Worm (Caenorhabditis elegans) whole organism, young adult: ENCODE data around the gene nceh-1.

Experiments
- F39B2.1 ChIP-seq: fragments of 200-800 bp; sonication (Bioruptor generic); IDR thresholded peaks from 2 replicates; pipeline ENCODE4 v1.3.6; 2022; ENCODE audit warnings: missing genetic modification reagents, missing genetic modification characterization, missing compliant biosample characterization
- K11D2.4 ChIP-seq: fragments of 200-800 bp; sonication (Bioruptor generic); IDR thresholded peaks from 2 replicates; pipeline ENCODE4 v1.3.6; 2022; ENCODE audit warnings: missing genetic modification reagents, missing genetic modification characterization, missing compliant biosample characterization
- atf-7 ChIP-seq: sonication (generic microtip); optimal IDR thresholded peaks from 2 replicates; lab custom pipeline; 2017; ENCODE audit warnings: mild to moderate bottlenecking, missing genetic modification characterization, missing compliant biosample characterization
- athp-1 ChIP-seq: sonication (generic microtip); optimal IDR thresholded peaks from 2 replicates; lab custom pipeline; 2017; ENCODE audit warnings: mild to moderate bottlenecking, missing genetic modification characterization, missing compliant biosample characterization
- attf-3 ChIP-seq: fragments of 200-800 bp; sonication (Bioruptor generic); conservative IDR thresholded peaks from 2 replicates; pipeline ENCODE4 v1.3.6; 2022; ENCODE audit warnings: missing genetic modification reagents, missing genetic modification characterization, missing compliant biosample characterization
- cebp-1 ChIP-seq, 2 experiments: fragments of 200-800 bp in 1 of 2; sonication (Bioruptor generic) in 1 of 2; sonication (generic microtip) in 1 of 2; IDR thresholded peaks in 1 of 2; optimal IDR thresholded peaks in 1 of 2; 2 replicates each; pipeline versions ENCODE4 v1.3.6 to Lab custom; 2017 to 2022; ENCODE audit warnings: missing compliant biosample characterization in 2 of 2, missing genetic modification characterization in 2 of 2, mild to moderate bottlenecking in 1 of 2, missing genetic modification reagents in 1 of 2, moderate library complexity in 1 of 2
- ceh-100 ChIP-seq: fragments of 200-800 bp; sonication (Bioruptor generic); IDR thresholded peaks from 2 replicates; pipeline ENCODE4 v1.3.6; 2022; ENCODE audit warnings: missing genetic modification reagents, missing genetic modification characterization, missing compliant biosample characterization
- ceh-91 ChIP-seq: fragments of 200-800 bp; sonication (Bioruptor generic); IDR thresholded peaks from 2 replicates; pipeline ENCODE4 v1.3.6; 2022; ENCODE audit warnings: missing genetic modification reagents, missing genetic modification characterization, missing compliant biosample characterization
- dox-1 ChIP-seq: fragments of 200-800 bp; sonication (Bioruptor generic); IDR thresholded peaks from 2 replicates; pipeline ENCODE4 v1.3.6; 2022; ENCODE audit warnings: missing genetic modification reagents, missing genetic modification characterization, missing compliant biosample characterization
- gei-17 ChIP-seq: fragments of 200-800 bp; sonication (Bioruptor generic); optimal IDR thresholded peaks from 2 replicates; lab custom pipeline; 2018; ENCODE audit warnings: mild to moderate bottlenecking, missing genetic modification characterization, missing compliant biosample characterization
- hmg-1.2 ChIP-seq: fragments of 200-800 bp; sonication (Bioruptor generic); IDR thresholded peaks from 2 replicates; pipeline ENCODE4 v1.3.6; 2022; ENCODE audit warnings: missing genetic modification reagents, missing genetic modification characterization, missing compliant biosample characterization
- lin-26 ChIP-seq: fragments of 200-800 bp; sonication (Bioruptor generic); IDR thresholded peaks from 2 replicates; pipeline ENCODE4 v1.3.6; 2022; ENCODE audit warnings: missing genetic modification reagents, missing genetic modification characterization, missing compliant biosample characterization
- lin-54 ChIP-seq: fragments of 200-800 bp; sonication (Bioruptor generic); optimal IDR thresholded peaks from 2 replicates; lab custom pipeline; 2018; ENCODE audit warnings: mild to moderate bottlenecking, missing genetic modification characterization, missing compliant biosample characterization
- mcd-1 ChIP-seq: fragments of 200-800 bp; sonication (Bioruptor generic); IDR thresholded peaks from 2 replicates; pipeline ENCODE4 v1.3.6; 2022; ENCODE audit warnings: missing genetic modification reagents, missing genetic modification characterization, missing compliant biosample characterization
- mel-28 ChIP-seq: sonication (generic microtip); optimal IDR thresholded peaks from 2 replicates; lab custom pipeline; 2016; ENCODE audit warnings: borderline replicate concordance, mild to moderate bottlenecking, missing genetic modification characterization, missing compliant biosample characterization
- nfya-1 ChIP-seq: sonication (generic microtip); optimal IDR thresholded peaks from 2 replicates; lab custom pipeline; 2017; ENCODE audit warnings: antibody characterized with exemption, missing compliant biosample characterization, missing genetic modification characterization, borderline replicate concordance; ENCODE audit not compliant: insufficient read depth
- nfyb-1 ChIP-seq: fragments of 200-800 bp; sonication (Bioruptor generic); IDR thresholded peaks from 2 replicates; pipeline ENCODE4 v1.3.6; 2022; ENCODE audit warnings: missing genetic modification reagents, missing genetic modification characterization, missing compliant biosample characterization
- nhr-80 ChIP-seq: sonication (generic microtip); optimal IDR thresholded peaks from 2 replicates; lab custom pipeline; 2016; ENCODE audit warnings: missing genetic modification characterization, missing compliant biosample characterization
- rpc-1 ChIP-seq, 2 experiments: fragments of 150-350 bp in 1 of 2; sonication (generic microtip) in 1 of 2; optimal IDR thresholded peaks; 2 replicates each; lab custom pipeline; 2014 to 2018; ENCODE audit warnings: missing biosample characterization in 1 of 2, missing genetic modification characterization in 1 of 2, missing genetic modification reagents in 1 of 2, missing genotype in 1 of 2
- snpc-1.1 ChIP-seq: sonication (generic microtip); optimal IDR thresholded peaks from 2 replicates; lab custom pipeline; 2017; ENCODE audit warnings: missing genetic modification characterization, mild to moderate bottlenecking, missing compliant biosample characterization, antibody characterized with exemption, moderate library complexity, missing genotype, missing genetic modification reagents; ENCODE audit not compliant: insufficient read depth
- somi-1 ChIP-seq: fragments of 200-800 bp; sonication (Bioruptor generic); optimal IDR thresholded peaks from 2 replicates; lab custom pipeline; 2018; ENCODE audit warnings: mild to moderate bottlenecking, missing genetic modification characterization, missing compliant biosample characterization
- tbp1 ChIP-seq: fragments of 200-800 bp; sonication (Bioruptor generic); optimal IDR thresholded peaks from 2 replicates; lab custom pipeline; 2018; ENCODE audit warnings: mild to moderate bottlenecking, missing genetic modification characterization, missing compliant biosample characterization
- unc-130 ChIP-seq: sonication (generic microtip); optimal IDR thresholded peaks from 2 replicates; lab custom pipeline; 2016; ENCODE audit warnings: missing genetic modification reagents, missing genetic modification characterization, missing compliant biosample characterization
- zim-3 ChIP-seq: sonication (generic microtip); optimal IDR thresholded peaks from 2 replicates; lab custom pipeline; 2017; ENCODE audit warnings: mild to moderate bottlenecking, missing genetic modification characterization, moderate library complexity, missing compliant biosample characterization
- ztf-18 ChIP-seq: sonication (generic microtip); optimal IDR thresholded peaks from 2 replicates; lab custom pipeline; 2016; ENCODE audit warnings: missing genotype, mild to moderate bottlenecking, missing genetic modification characterization, missing compliant biosample characterization
- ztf-25 ChIP-seq: fragments of 200-800 bp; sonication (Bioruptor generic); IDR thresholded peaks from 2 replicates; pipeline ENCODE4 v1.3.6; 2022; ENCODE audit warnings: missing genetic modification reagents, missing genetic modification characterization, missing compliant biosample characterization

nceh-1 gene

DNA sequence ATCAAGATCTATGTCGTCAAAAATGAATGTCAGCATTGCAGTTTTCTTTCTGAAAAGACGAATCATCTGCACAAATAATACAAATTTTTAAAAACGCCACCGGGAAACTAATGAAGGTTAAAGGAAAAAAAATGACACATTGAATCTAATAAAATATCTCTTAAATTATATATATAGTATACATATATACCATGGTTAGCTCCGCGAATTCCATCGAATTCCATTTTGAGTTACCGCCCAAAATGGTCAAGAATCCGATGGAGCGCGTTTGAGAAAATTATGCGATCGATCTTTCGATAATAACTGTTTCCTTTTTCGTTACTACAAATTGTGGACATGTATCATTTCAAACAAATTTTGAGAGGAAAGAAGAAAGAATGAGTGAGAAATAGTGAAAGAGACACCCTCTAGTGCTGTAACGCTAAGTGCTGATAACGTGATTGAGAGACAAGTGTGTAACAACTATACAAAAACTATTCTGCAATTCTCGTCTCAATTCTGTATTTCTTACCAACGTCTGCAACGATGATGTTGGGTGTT is 28.1 kb downstream of the nceh-1 start, which contains the start of the genes C25F9.6 and C25F9.10:
Gene C25F9.6, minus strand, starts transcription at position 51 of the 540 bp plus-strand sequence.
Gene C25F9.10, plus strand, starts transcription at position 454 of the 540 bp plus-strand sequence.
- TF ChIP-seq dox-1 (peak; percentile 39; the same call in 1 of the 2 replicates), mel-28 (tag; lab: Kevin White, UChicago) (no peak), rpc-1 (optimal IDR thresholded peaks at IDR 0.05; lab: Kevin White, UChicago) (no peak), rpc-1 (tag; optimal IDR thresholded peaks at IDR 0.05; lab: Kevin White, UChicago) (no peak), nhr-80 (tag; lab: Kevin White, UChicago) (peak; percentile 84), attf-3 (GFP tag; lab: Robert Waterston, UW) (no peak), mcd-1 (GFP tag; lab: Robert Waterston, UW) (no peak)

ce11 chrV:19410663-19411062 is 33.4 kb downstream of the nceh-1 start, which contains the start of gene C25F9.5:
Gene C25F9.5 (minus strand): TSS chrV:19410857.
- no peak for TF ChIP-seq ztf-18 (tag; lab: Kevin White, UChicago)
- TF ChIP-seq athp-1: no peak
- no peak for TF ChIP-seq ztf-25
- no peak for TF ChIP-seq lin-54
- peak; percentile 70 for TF ChIP-seq nhr-80 (tag; lab: Kevin White, UChicago)
- TF ChIP-seq cebp-1 (GFP tag; IDR thresholded peaks at IDR 0.05; lab: Robert Waterston, UW): peak; percentile 69; the same call in 1 of the 2 replicates
- TF ChIP-seq cebp-1 (tag; optimal IDR thresholded peaks at IDR 0.05; lab: Kevin White, UChicago): peak; percentile 70
- TF ChIP-seq tbp1 (GFP tag; lab: Kevin White, UChicago): no peak

ce11 chrV:19416475-19416874 is 39.2 kb downstream of the nceh-1 start, which contains the start of the genes C25F9.4 and C25F9.9:
Gene C25F9.4 (minus strand): TSS chrV:19416575.
Gene C25F9.9 (plus strand): TSS chrV:19416611.
- TF ChIP-seq nhr-80 (tag; lab: Kevin White, UChicago) (peak; percentile 7), K11D2.4 (GFP tag; lab: Robert Waterston, UW) (no peak), F39B2.1 (GFP tag; lab: Robert Waterston, UW) (no peak), unc-130 (GFP tag; lab: Kevin White, UChicago) (no peak), ceh-91 (GFP tag; lab: Robert Waterston, UW) (no peak), somi-1 (GFP tag; lab: Kevin White, UChicago) (no peak), hmg-1.2 (GFP tag; lab: Robert Waterston, UW) (no peak), nfyb-1 (no peak)

DNA sequence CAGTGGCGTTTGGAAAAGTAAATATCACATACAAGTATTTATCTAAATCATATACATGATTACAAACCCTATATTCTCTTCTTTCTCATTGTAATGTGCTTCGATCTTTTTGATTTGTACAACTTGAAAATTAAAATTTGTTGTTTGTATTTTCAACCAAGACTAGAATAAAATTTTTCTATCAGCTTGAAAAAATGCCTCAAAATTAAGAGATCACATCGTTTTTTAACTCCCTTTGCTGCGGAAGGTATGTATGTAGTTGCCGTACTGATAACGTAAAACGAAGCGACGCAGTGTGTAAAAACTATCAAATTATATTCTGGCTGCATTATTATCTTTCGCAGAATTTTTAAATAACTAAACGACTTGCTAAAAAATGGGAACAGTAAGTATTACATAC is 40.6 kb downstream of the nceh-1 start, which contains the start of gene C25F9.15:
Gene C25F9.15, plus strand, starts transcription at position 301 of the 400 bp plus-strand sequence.
- TF ChIP-seq nhr-80 (tag; lab: Kevin White, UChicago) (peak; percentile 3), ceh-91 (GFP tag; lab: Robert Waterston, UW) (no peak)
- TF ChIP-seq, all 124 proteins: peak for 1

- TF ChIP-seq gei-17 (GFP tag; lab: Kevin White, UChicago) (no peak), atf-7 (tag; lab: Kevin White, UChicago) (peak; percentile 57)
Measured at ce11 chrV:19421131-19421530, 43.9 kb downstream of the nceh-1 start, which contains the start of gene C25F9.2. Gene C25F9.2 (plus strand): TSS chrV:19421471.

DNA sequence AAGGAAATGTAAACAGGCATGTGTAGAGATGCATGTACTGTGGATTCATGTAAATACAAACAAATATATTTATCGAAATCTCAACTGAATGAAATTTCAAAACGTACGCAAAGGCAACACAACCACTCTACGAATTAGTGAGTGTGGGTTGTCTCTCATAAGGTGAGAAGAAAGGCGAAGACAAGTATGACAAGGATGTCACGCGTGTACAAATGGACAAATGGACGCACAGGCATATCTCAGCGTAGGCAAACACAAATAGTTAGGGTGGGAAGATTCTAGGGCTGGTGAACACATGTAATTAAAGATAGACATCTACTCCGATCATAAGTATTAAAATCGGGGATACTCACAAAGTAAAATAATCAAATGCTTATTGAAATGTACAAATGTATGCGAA is 50.9 kb downstream of the nceh-1 start:
- TF ChIP-seq ceh-100: no peak
- TF ChIP-seq snpc-1.1: no peak
- peak; percentile 0 for TF ChIP-seq zim-3 (tag; lab: Kevin White, UChicago)
- 0 out of 2 replicates have a peak, but pooled peaks have one; percentile 26 for TF ChIP-seq lin-26 (GFP tag; lab: Robert Waterston, UW)

DNA sequence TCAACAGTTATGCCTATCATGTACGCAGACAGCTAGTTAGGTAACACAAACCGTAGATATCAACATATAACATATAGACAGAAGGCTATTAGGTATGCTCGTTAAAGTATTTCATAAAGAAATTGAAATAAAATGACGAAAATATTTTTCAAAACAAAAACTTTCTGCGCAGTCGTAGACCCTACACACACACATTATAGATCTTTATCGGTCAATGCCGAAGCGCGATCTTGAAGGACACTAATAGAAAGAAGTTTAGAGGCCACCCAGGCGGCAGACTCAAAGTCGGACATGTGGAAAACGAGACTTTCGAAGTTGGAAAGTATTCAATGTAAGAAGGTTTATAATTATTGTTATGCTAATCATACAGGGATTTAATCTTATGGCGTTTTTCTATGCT is 51.7 kb downstream of the nceh-1 start:
- TF ChIP-seq nfya-1: no peak
- TF ChIP-seq, all 124 proteins: peak for 0
